Worm (Caenorhabditis elegans) whole organism, midembryonic: ENCODE data around the gene cah-4.

Experiments
- T22C8.4 ChIP-seq: fragments of 200-800 bp; sonication (Bioruptor generic); IDR thresholded peaks from 2 replicates; pipeline ENCODE4 v1.3.6; 2022; ENCODE audit warnings: missing genetic modification characterization, missing compliant biosample characterization
- cog-1 ChIP-seq: sonication (generic microtip); optimal IDR thresholded peaks from 2 replicates; lab custom pipeline; 2016; ENCODE audit warnings: missing genetic modification characterization, missing compliant biosample characterization
- flt-1 ChIP-seq: fragments of 200-800 bp; sonication (Bioruptor generic); IDR thresholded peaks from 2 replicates; pipeline ENCODE4 v1.3.6; 2022; ENCODE audit warnings: missing genetic modification characterization, missing compliant biosample characterization
- klf-2 ChIP-seq: fragments of 200-800 bp; sonication (Bioruptor generic); conservative IDR thresholded peaks from 2 replicates; pipeline ENCODE4 v1.3.6; 2022; ENCODE audit warnings: missing genetic modification reagents, missing genetic modification characterization, missing compliant biosample characterization
- med-1 ChIP-seq: sonication (generic microtip); optimal IDR thresholded peaks from 2 replicates; lab custom pipeline; 2017; ENCODE audit warnings: missing genetic modification characterization, mild to moderate bottlenecking, missing compliant biosample characterization, antibody characterized with exemption, missing genetic modification reagents; ENCODE audit not compliant: insufficient read depth
- ref-1 ChIP-seq: fragments of 200-800 bp; sonication (Bioruptor generic); conservative IDR thresholded peaks from 2 replicates; pipeline ENCODE4 v1.3.6; 2022; ENCODE audit warnings: missing genetic modification reagents, missing genetic modification characterization, missing compliant biosample characterization
- tab-1 ChIP-seq: fragments of 200-800 bp; sonication (Bioruptor generic); IDR thresholded peaks from 2 replicates; pipeline ENCODE4 v1.3.6; 2022; ENCODE audit warnings: missing genetic modification characterization, missing compliant biosample characterization
- ztf-23 ChIP-seq: fragments of 200-800 bp; sonication (Bioruptor generic); IDR thresholded peaks from 2 replicates; pipeline ENCODE4 v1.3.6; 2022; ENCODE audit warnings: missing genetic modification reagents, missing genetic modification characterization, missing compliant biosample characterization
- ztf-29 ChIP-seq: fragments of 200-800 bp; sonication (Bioruptor generic); IDR thresholded peaks from 2 replicates; pipeline ENCODE4 v1.3.6; 2022; ENCODE audit warnings: missing genetic modification reagents, missing genetic modification characterization, missing compliant biosample characterization

Gene cah-4

DNA sequence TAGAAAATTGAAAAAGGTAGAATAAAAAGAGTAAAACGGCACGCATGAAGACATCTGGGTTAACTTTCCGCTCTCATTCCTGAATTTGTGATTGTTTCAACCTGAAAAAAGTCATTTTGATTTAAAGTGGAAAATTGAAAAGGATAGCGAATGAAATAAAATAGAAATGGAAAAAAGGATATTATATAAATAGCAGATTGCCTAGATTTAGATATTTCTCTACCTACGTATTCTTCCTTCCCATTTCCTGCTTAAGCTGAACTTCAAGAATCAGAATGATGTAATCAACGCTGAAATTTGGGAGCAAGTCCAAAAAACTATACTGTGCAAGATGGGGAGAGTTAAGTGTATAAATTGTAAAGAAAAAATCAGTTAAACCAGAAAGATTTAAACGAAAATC lies 27.5 kb downstream of the cah-4 start, which contains the start of gene R01E6.7:
Gene R01E6.7, minus strand, starts transcription at position 101 of the 400 bp plus-strand sequence.
- TF ChIP-seq ztf-23 (GFP tag; lab: Robert Waterston, UW), result no peak
- TF ChIP-seq cog-1, result no peak
- TF ChIP-seq T22C8.4 (GFP tag; lab: Robert Waterston, UW), result no peak
- TF ChIP-seq med-1, result no peak
- TF ChIP-seq ref-1 (GFP tag; lab: Robert Waterston, UW), result no peak
- TF ChIP-seq klf-2 (GFP tag; lab: Robert Waterston, UW), result no peak
- TF ChIP-seq flt-1 (GFP tag; lab: Robert Waterston, UW), result no peak
- no peak for TF ChIP-seq ztf-29
- TF ChIP-seq tab-1 (GFP tag; lab: Robert Waterston, UW), result no peak

DNA sequence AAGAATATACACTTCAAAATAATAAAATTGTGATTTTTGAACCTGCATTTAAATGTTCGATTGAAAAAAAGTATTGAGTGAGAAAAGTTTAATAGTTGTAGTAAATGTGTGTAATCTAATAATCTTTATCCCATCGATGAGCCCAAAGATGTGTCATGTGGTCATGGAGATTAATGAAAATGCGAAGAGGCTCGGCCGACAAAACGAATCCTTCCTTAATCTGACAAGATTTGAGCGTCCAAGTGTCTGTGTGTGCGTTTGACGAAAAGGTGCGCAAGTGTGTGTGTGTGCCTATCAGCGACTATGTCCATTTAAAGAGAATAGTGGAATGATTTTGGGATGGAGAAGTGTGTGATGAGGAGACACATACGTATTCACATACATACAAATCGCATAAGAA lies 31.7 kb downstream of the cah-4 start:
- TF ChIP-seq flt-1 (GFP tag; lab: Robert Waterston, UW), result no peak
- TF ChIP-seq cog-1, result no peak
- no peak for TF ChIP-seq tab-1 (GFP tag; lab: Robert Waterston, UW)
- TF ChIP-seq ztf-23 (GFP tag; lab: Robert Waterston, UW), result no peak
- TF ChIP-seq med-1, result no peak

DNA sequence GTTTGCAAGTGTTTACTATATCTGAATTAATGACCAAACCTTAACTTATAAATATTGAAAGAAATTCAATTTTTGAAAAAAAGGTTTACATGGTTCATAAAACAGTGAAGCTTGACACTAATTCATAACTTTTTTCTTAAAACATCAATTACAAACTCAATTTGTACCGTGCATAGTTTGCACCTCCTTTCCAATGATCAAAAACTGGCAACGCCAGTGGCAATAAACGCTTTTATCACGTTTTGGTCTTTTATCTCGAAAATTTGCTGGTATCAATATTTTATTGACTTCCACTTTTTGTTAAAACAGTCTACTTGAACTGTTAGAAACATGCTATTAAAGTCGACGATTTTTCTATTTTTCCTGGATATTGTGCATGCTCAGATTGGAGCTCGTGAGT lies 36.1 kb downstream of the cah-4 start, which contains the start of gene F54B11.11:
Gene F54B11.11, plus strand, starts transcription at position 301 of the 400 bp plus-strand sequence.
- TF ChIP-seq tab-1 (GFP tag; lab: Robert Waterston, UW), result no peak
- no peak for TF ChIP-seq cog-1
- no peak for TF ChIP-seq ztf-23 (GFP tag; lab: Robert Waterston, UW)
- TF ChIP-seq ref-1 (GFP tag; lab: Robert Waterston, UW), result no peak
- TF ChIP-seq klf-2 (GFP tag; lab: Robert Waterston, UW), result no peak
- no peak for TF ChIP-seq flt-1 (GFP tag; lab: Robert Waterston, UW)
- no peak for TF ChIP-seq T22C8.4 (GFP tag; lab: Robert Waterston, UW)
- no peak for TF ChIP-seq ztf-29
- TF ChIP-seq med-1, result no peak

DNA sequence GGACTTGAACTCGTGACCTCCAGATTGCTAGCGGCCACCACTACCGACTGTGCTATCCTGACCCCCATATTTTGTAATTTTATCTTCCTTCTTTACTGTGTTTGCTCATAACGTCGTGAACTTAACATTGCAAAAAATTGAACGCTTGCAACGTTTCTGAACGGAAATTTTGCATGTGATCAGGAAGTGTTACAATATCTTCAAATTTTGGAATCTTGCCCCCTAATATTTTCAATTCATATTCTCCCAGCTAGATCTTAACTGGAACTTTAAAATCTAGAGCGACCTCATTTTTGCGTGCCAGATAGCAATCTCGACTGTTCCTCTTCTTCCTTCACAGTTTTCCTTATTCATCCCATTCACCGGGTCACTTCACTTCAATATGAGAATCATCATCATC lies 39.4 kb downstream of the cah-4 start, which contains the start of gene F54B11.10:
Gene F54B11.10, plus strand, starts transcription at position 301 of the 400 bp plus-strand sequence.
- no peak for TF ChIP-seq ztf-23 (GFP tag; lab: Robert Waterston, UW)
- TF ChIP-seq ref-1 (GFP tag; lab: Robert Waterston, UW), result no peak
- no peak for TF ChIP-seq tab-1 (GFP tag; lab: Robert Waterston, UW)
- no peak for TF ChIP-seq cog-1
- TF ChIP-seq klf-2 (GFP tag; lab: Robert Waterston, UW), result no peak
- TF ChIP-seq T22C8.4 (GFP tag; lab: Robert Waterston, UW), result no peak
- no peak for TF ChIP-seq flt-1 (GFP tag; lab: Robert Waterston, UW)
- no peak for TF ChIP-seq med-1
- no peak for TF ChIP-seq ztf-29

DNA sequence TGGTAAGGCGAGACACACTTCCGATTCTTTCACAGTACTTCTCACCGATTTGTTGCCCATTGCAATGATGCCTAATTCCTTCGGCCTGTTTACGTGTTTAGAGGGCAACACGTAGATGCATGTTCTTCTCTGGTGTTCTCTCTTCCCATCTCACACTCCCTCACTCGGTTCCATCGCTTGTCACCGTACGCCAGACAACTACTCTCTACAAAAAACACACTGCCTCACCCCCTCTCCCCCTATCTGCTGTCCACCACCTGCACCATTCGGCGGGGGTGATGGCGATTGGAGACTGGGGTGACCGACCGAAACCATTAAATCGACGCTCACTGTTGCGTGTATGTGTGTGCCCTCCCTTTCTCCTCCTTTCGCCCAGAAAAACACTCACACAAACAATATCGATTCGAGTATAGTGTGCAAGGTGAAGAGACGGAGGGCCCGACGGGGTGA lies 41.5 kb downstream of the cah-4 start:
- TF ChIP-seq ref-1 (GFP tag; lab: Robert Waterston, UW) (no peak), klf-2 (GFP tag; lab: Robert Waterston, UW) (no peak), flt-1 (GFP tag; lab: Robert Waterston, UW) (peak; percentile 62; the same call in 1 of the 2 replicates), ztf-29 (no peak), cog-1 (peak; percentile 75), med-1 (no peak), ztf-23 (GFP tag; lab: Robert Waterston, UW) (no peak), tab-1 (GFP tag; lab: Robert Waterston, UW) (peak; percentile 75), T22C8.4 (GFP tag; lab: Robert Waterston, UW) (peak; percentile 39; the same call in 1 of the 2 replicates)

DNA sequence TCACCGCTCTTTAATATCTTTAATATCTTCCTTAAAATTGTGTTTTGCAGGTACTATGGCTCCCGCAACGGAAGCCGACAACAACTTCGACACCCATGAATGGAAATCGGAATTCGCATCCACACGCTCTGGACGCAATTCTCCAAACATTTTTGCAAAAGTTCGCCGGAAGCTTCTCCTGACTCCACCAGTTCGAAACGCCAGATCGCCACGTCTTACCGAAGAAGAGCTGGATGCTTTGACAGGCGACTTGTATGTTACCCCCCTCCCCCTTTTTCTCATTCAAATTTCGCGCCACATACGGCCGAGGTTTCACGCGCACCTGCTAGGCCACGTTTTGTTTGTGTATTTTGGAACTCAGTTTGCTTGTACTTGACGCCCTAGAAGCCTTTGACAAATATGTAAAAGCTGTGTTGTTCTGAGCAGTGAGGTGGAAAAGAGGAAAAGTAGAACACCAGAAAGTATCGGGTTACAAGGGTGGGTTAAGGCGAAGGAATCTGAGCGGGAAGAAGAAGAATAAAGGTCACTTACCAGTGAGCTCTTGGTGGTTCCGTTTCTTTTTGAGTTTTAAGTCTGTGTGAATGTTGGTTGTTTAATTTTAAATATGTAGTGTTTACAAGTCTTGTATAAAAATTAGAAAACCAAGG lies 42.5 kb downstream of the cah-4 start, which contains the start of gene unc-84:
Gene unc-84, plus strand, starts transcription at position 51 of the 647 bp plus-strand sequence.
- TF ChIP-seq cog-1 (no peak), tab-1 (GFP tag; lab: Robert Waterston, UW) (0 out of 2 replicates have a peak, but pooled peaks have one; percentile 39), flt-1 (GFP tag; lab: Robert Waterston, UW) (peak; percentile 42; the same call in 1 of the 2 replicates), ztf-29 (no peak)

DNA sequence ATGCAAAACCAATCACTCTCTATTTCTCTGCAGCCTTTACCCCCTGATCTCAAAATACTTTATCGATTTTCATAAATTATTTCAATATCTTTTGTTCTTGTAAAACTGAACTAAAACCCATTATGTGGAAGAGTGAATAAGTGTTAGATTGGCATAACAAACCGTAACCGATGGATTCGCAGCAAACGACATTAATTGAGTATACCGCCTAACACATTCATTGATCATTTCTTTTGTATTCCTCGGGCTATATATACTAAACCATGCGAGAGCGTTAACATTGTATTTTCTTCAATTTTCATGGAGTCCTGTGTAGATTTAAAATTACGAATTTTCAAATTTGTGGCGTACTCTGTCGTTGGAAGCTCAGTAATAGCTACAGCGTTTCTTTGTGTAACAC lies 47.4 kb downstream of the cah-4 start, which contains the start of gene col-9:
Gene col-9, plus strand, starts transcription at position 301 of the 400 bp plus-strand sequence.
- TF ChIP-seq ztf-29 (no peak), flt-1 (GFP tag; lab: Robert Waterston, UW) (no peak), med-1 (no peak), tab-1 (GFP tag; lab: Robert Waterston, UW) (no peak), ref-1 (GFP tag; lab: Robert Waterston, UW) (no peak), cog-1 (no peak), ztf-23 (GFP tag; lab: Robert Waterston, UW) (no peak)

DNA sequence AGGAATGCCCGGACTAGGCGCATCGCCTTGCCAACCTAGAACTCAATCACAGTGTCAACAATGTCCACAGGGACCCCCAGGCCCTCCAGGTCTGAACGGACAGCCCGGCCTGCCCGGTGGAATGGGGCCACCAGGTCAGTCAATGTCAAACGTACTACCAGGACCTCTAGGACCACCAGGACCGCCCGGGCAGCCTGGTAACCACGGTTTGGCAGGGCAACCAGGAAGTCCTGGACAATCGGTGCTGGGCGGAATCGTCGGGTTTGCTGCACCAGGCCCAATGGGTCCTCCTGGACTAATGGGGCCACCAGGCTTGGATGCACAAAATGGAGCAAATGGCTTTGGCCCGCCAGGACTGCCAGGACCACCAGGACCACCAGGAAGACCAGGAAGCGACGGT lies 48.3 kb downstream of the cah-4 start:
- TF ChIP-seq ref-1 (GFP tag; lab: Robert Waterston, UW) (no peak), flt-1 (GFP tag; lab: Robert Waterston, UW) (no peak), med-1 (no peak), ztf-29 (no peak), ztf-23 (GFP tag; lab: Robert Waterston, UW) (no peak), T22C8.4 (GFP tag; lab: Robert Waterston, UW) (no peak), cog-1 (no peak), klf-2 (GFP tag; lab: Robert Waterston, UW) (no peak), tab-1 (GFP tag; lab: Robert Waterston, UW) (no peak)

DNA sequence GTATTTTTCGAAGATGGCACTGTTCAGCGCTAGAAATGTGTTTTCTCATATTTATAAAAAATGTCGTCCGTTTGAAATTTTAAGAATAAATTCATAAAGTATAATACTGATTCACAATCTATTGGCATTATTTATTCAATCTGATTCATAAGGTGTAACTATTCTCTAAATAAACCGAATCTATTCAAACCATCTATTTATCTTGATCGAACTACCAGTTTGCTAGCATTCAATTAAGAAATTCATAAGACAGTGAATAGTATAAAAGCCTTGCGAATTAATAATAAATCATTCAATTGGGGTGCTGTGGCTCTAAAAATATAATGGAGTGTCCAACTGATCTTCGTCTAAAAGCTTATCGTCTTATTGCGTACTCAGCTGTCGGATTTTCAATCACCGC lies 48.8 kb downstream of the cah-4 start, which contains the start of gene col-44:
Gene col-44, plus strand, starts transcription at position 301 of the 400 bp plus-strand sequence.
- TF ChIP-seq flt-1 (GFP tag; lab: Robert Waterston, UW) (no peak), ref-1 (GFP tag; lab: Robert Waterston, UW) (no peak), tab-1 (GFP tag; lab: Robert Waterston, UW) (no peak)

DNA sequence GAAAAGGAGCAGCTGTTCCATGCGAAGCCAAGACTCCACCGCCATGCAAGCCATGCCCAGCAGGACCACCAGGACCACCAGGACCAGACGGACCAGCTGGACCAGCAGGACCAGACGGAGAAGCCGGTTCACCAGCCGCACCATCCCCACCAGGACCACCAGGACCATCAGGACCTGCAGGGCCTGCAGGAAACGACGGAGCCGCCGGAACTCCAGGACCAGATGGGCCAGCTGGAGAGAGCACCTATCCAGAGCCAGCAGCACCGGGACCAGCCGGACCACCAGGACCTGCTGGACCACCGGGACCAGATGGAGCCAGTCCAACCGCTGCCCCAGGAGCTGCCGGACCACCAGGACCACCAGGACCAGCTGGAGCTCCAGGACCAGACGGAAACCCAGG lies 49.6 kb downstream of the cah-4 start:
- no peak for TF ChIP-seq tab-1 (GFP tag; lab: Robert Waterston, UW)
- no peak for TF ChIP-seq flt-1 (GFP tag; lab: Robert Waterston, UW)
